Worm (Caenorhabditis elegans) whole organism, L2 larva: ENCODE measurements around the gene fipr-14.

Experiments used
- ama-1 ChIP-seq: fragments of 150-350 bp; optimal IDR thresholded peaks from 2 replicates; lab custom pipeline; 2018; ENCODE audit warnings: inconsistent platforms
- blmp-1 ChIP-seq: sonication (generic microtip); optimal IDR thresholded peaks from 2 replicates; lab custom pipeline; 2017; ENCODE audit warnings: missing genetic modification characterization, mild to moderate bottlenecking, missing compliant biosample characterization, antibody characterized with exemption, moderate library complexity; ENCODE audit not compliant: insufficient read depth
- egl-27 ChIP-seq: sonication (generic microtip); optimal IDR thresholded peaks from 3 replicates; lab custom pipeline; 2017; ENCODE audit warnings: missing biosample characterization, missing genetic modification reagents, missing genetic modification characterization
- lin-13 ChIP-seq: fragments of 150-350 bp; optimal IDR thresholded peaks from 2 replicates; lab custom pipeline; 2014; ENCODE audit warnings: missing biosample characterization, missing genetic modification reagents, missing genetic modification characterization
- lsy-2 ChIP-seq, 2 experiments: fragments of 150-350 bp in 1 of 2; sonication (generic microtip) in 1 of 2; optimal IDR thresholded peaks; 2 replicates each; lab custom pipeline; 2014 to 2017; ENCODE audit warnings: missing biosample characterization in 2 of 2, missing genetic modification characterization in 2 of 2
- mdl-1 ChIP-seq, 2 experiments: fragments of 150-350 bp in 1 of 2; sonication (generic microtip) in 1 of 2; optimal IDR thresholded peaks; 2 replicates each; lab custom pipeline; 2017; ENCODE audit warnings: missing biosample characterization in 2 of 2, missing genetic modification characterization in 2 of 2
- nhr-12 ChIP-seq: fragments of 150-350 bp; optimal IDR thresholded peaks from 2 replicates; lab custom pipeline; 2014; ENCODE audit warnings: missing biosample characterization, missing genetic modification characterization
- nhr-23 ChIP-seq: fragments of 150-350 bp; optimal IDR thresholded peaks from 2 replicates; lab custom pipeline; 2014; ENCODE audit warnings: missing biosample characterization, missing genetic modification reagents, missing genetic modification characterization
- nhr-237 ChIP-seq: fragments of 150-350 bp; optimal IDR thresholded peaks from 2 replicates; lab custom pipeline; 2014; ENCODE audit warnings: missing biosample characterization, missing genetic modification characterization
- sma-9 ChIP-seq, 2 experiments: fragments of 150-350 bp in 1 of 2; sonication (generic microtip) in 1 of 2; optimal IDR thresholded peaks; 2 replicates each; lab custom pipeline; 2014 to 2016; ENCODE audit warnings: missing genetic modification characterization in 2 of 2, mild to moderate bottlenecking in 1 of 2, missing biosample characterization in 1 of 2, missing compliant biosample characterization in 1 of 2, missing genetic modification reagents in 1 of 2, moderate library complexity in 1 of 2
- snpc-4 ChIP-seq: fragments of 150-350 bp; optimal IDR thresholded peaks from 2 replicates; lab custom pipeline; 2014; ENCODE audit warnings: missing biosample characterization, missing genetic modification characterization
- unc-55 ChIP-seq: fragments of 150-350 bp; sonication (generic microtip); optimal IDR thresholded peaks from 3 replicates; lab custom pipeline; 2014; ENCODE audit warnings: missing biosample characterization, missing genetic modification reagents, missing genetic modification characterization
- ztf-11 ChIP-seq: sonication (generic microtip); optimal IDR thresholded peaks from 2 replicates; lab custom pipeline; 2017; ENCODE audit warnings: missing biosample characterization, missing genetic modification characterization
- ztf-4 ChIP-seq: fragments of 150-350 bp; optimal IDR thresholded peaks from 2 replicates; lab custom pipeline; 2014; ENCODE audit warnings: missing biosample characterization, missing genetic modification characterization

ce11 chrIV:10855946-10856345 lies 21.0 kb upstream of the fipr-14 start:
- TF ChIP-seq nhr-237 (tag; lab: Kevin White, UChicago) (no peak), ama-1 (lab: Kevin White, UChicago) (no peak), snpc-4 (no peak), lin-13 (no peak), sma-9 (GFP tag; optimal IDR thresholded peaks at IDR 0.05; lab: Kevin White, UChicago) (no peak), sma-9 (tag; optimal IDR thresholded peaks at IDR 0.05; lab: Kevin White, UChicago) (no peak), lsy-2 (tag; optimal IDR thresholded peaks at IDR 0.05; lab: Kevin White, UChicago) (no peak), blmp-1 (tag; lab: Kevin White, UChicago) (no peak), ztf-11 (no peak), nhr-23 (tag; lab: Kevin White, UChicago) (no peak), nhr-12 (tag; lab: Kevin White, UChicago) (no peak), egl-27 (tag; lab: Kevin White, UChicago) (no peak), ztf-4 (tag; lab: Kevin White, UChicago) (no peak), unc-55 (no peak), mdl-1 (tag; optimal IDR thresholded peaks at IDR 0.05; lab: Kevin White, UChicago) (no peak)
